Worm (Caenorhabditis elegans): Measurements from ENCODE around the gene T04F8.7.

Gene T04F8.7

DNA sequence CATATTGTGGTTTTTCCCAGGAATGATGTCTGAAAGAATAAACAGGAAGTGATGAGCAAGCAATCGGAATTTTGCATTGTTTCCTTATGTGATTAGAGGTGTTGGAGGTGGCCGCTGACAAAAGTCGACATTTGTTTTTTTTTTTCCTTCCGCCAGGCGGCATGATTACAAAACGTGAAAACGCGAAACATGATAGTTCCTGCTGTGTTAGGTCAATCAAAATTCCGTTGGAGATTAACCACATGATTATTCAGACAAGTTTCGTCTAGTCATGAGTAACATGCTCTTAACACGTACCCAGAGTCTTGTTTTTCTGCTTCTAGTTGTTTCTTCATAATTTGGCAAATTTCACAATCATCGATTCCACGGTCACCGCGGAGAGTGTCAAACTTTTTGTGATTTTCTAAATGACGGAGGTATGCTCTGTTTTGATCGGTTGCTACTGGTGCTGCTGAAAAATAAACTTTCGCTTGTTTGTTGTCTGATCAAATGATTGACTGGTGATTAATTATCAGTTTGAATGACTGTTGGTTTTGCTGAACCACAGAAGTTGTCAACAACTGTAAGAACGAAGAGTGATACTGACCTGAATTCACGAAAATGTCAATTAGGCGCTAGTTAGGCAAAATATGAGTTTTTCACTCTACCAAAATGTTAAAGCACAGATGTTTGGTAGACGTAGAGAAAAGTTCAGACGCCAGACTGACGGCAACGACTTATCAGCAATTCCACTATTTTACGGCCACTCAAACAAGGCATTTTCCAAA, 1.4 kb downstream of the T04F8.7 start (continued):
- TF ChIP-seq Y79H2A.3 (GFP tag; conservative IDR thresholded peaks at IDR 0.05) (no peak), cebp-1 (GFP tag; IDR thresholded peaks at IDR 0.05) (peak; percentile 25; the same call in 1 of the 2 replicates), cebp-1 (tag; optimal IDR thresholded peaks at IDR 0.05) (peak; percentile 64), athp-1 (tag; optimal IDR thresholded peaks at IDR 0.05) (no peak)

DNA sequence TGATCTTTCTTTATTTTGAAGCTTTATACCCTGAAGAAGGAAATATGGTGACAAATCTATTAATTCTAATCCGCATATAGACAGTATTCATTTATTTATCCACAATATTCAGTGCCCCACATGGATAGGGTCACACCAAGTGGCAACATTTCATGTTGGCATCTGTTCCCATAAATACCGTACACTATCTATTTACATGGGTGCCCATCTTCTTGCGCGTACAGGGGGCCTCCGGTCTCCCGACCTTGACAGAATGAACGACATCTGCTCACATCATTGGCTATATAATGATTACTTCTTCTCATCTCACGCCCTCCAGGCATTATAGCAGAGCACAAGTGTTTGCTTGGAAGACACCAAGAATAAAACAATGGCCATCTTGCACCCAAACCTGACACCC, 5.2 kb downstream of the T04F8.7 start:
- no peak for TF ChIP-seq C06A6.2 (GFP tag; conservative IDR thresholded peaks at IDR 0.05)
- no peak for TF ChIP-seq sdz-38 (tag; optimal IDR thresholded peaks at IDR 0.05)
- TF ChIP-seq rec-8 (tag; optimal IDR thresholded peaks at IDR 0.05) = no peak
- no peak for TF ChIP-seq T26A5.8 (tag; optimal IDR thresholded peaks at IDR 0.05)
- no peak for TF ChIP-seq B0019.2 (GFP tag; conservative IDR thresholded peaks at IDR 0.05)
- no peak for TF ChIP-seq Y53G8AR.9 (GFP tag; conservative IDR thresholded peaks at IDR 0.05)
- TF ChIP-seq aptf-2 (GFP tag; conservative IDR thresholded peaks at IDR 0.05) = no peak
- TF ChIP-seq C17E4.6 (GFP tag; IDR thresholded peaks at IDR 0.05) = no peak
- TF ChIP-seq bed-2 (GFP tag; IDR thresholded peaks at IDR 0.05) = no peak
- no peak for TF ChIP-seq snpc-1.3 (tag; optimal IDR thresholded peaks at IDR 0.05; ENCODE audit: insufficient read depth)
- TF ChIP-seq ZK185.1 (tag; optimal IDR thresholded peaks at IDR 0.05; ENCODE audit: poor library complexity, severe bottlenecking) = no peak
- TF ChIP-seq fkh-3 (tag; optimal IDR thresholded peaks at IDR 0.05) = no peak
- no peak for TF ChIP-seq ceh-100 (GFP tag; IDR thresholded peaks at IDR 0.05)
- no peak for TF ChIP-seq F10E7.11 (tag; optimal IDR thresholded peaks at IDR 0.05)
- no peak for TF ChIP-seq atf-7 (tag; optimal IDR thresholded peaks at IDR 0.05)
- TF ChIP-seq nhr-90 (tag; optimal IDR thresholded peaks at IDR 0.05) = no peak
- TF ChIP-seq repo-1 (tag; optimal IDR thresholded peaks at IDR 0.05) = no peak
- no peak for TF ChIP-seq efl-1 (GFP tag; optimal IDR thresholded peaks at IDR 0.05)

DNA sequence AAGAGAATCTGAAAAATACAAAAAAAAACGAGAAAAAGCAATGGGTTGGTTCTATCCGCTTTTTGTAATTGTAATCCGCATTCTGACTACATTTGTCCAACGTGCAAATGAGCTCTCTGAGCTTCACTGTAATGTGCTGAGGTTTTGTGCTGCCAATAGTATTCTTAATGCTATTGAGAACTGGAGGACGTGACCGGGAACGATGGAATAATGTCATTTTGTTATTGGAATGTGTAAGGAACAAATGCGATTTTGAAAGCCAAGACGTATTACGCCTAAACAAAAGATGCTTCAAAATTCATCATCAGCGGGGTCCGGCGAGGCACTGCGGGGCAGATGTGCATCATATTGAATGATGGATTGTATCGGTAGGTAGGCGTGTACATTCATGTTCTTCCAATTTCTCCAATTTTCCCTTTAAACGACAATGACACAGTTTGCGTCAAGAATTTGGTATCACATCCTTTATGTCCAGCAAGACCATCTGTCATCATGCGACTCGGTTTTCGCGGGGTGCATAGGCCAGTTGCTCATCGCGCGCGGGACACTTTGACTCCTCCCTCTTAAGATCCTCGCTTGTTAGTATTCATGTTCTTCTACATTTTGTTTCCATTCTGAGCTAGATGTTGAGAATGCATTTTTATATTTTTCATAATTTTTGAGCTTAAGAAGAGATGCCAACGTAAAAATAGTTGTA, 7.6 kb downstream of the T04F8.7 start:
- TF ChIP-seq F10E7.11 (tag; optimal IDR thresholded peaks at IDR 0.05) (no peak), nhr-27 (tag; optimal IDR thresholded peaks at IDR 0.05) (no peak), F57A8.1 (GFP tag; optimal IDR thresholded peaks at IDR 0.05) (no peak), hlh-12 (tag; optimal IDR thresholded peaks at IDR 0.05) (no peak), tbp1 (GFP tag; optimal IDR thresholded peaks at IDR 0.05) (no peak), aptf-3 (GFP tag; IDR thresholded peaks at IDR 0.05) (no peak), Y53F4B.3 (GFP tag; IDR thresholded peaks at IDR 0.05) (no peak), hlh-26 (GFP tag; conservative IDR thresholded peaks at IDR 0.05) (no peak), mcd-1 (GFP tag; IDR thresholded peaks at IDR 0.05) (no peak), zim-3 (tag; optimal IDR thresholded peaks at IDR 0.05) (no peak), F22D6.2 (tag; optimal IDR thresholded peaks at IDR 0.05) (no peak), ztf-18 (tag; optimal IDR thresholded peaks at IDR 0.05) (no peak)

Measured in whole organism, young adult.